In genomic region chrII:8569038-8569977, ce11 we compare ENCODE assay signal across 3 worm cellular contexts.
A peak's percentile ranks its signal among the peaks of the same experiment; 100 is the strongest.
TF ChIP-seq lines count a peak whose summit lies in the region.

col-38 (minus strand) TSS chrII:8569088.
rpl-5 (plus strand) TSS chrII:8569927.

TF ChIP-seq in whole organism, L1 larva, 84 proteins besides CTCF, POLR2A, EP300 and RAD21 (continued from another document and continues in another):
- peak; percentile 98 for TF ChIP-seq mep-1 (tag; optimal IDR thresholded peaks at IDR 0.05; lab: Kevin White, UChicago)
- peak; percentile 54 for TF ChIP-seq irx-1 (tag; optimal IDR thresholded peaks at IDR 0.05; lab: Kevin White, UChicago)
- peak; percentile 47 for TF ChIP-seq zip-4 (GFP tag; optimal IDR thresholded peaks at IDR 0.05; lab: Kevin White, UChicago)
- peak in 4 of 6 experiments; percentile 11 to 91 (median 82) for TF ChIP-seq elt-3 (tag; optimal IDR thresholded peaks at IDR 0.05; lab: Kevin White, UChicago)
- TF ChIP-seq ces-1 (GFP tag; optimal IDR thresholded peaks at IDR 0.05; lab: Kevin White, UChicago) = no peak
- peak; percentile 79 for TF ChIP-seq ceh-88 (GFP tag; IDR thresholded peaks at IDR 0.05; lab: Robert Waterston, UW)
- peak; percentile 82 for TF ChIP-seq dsc-1 (tag; optimal IDR thresholded peaks at IDR 0.05; lab: Kevin White, UChicago)
- no peak for TF ChIP-seq unc-62 (GFP tag; optimal IDR thresholded peaks at IDR 0.05; lab: Kevin White, UChicago)
- TF ChIP-seq isw-1 (GFP tag; IDR thresholded peaks at IDR 0.05; lab: Robert Waterston, UW) = peak; percentile 96
- TF ChIP-seq mef-2 (tag; optimal IDR thresholded peaks at IDR 0.05; lab: Kevin White, UChicago) = peak; percentile 29
- no peak for TF ChIP-seq alr-1 (tag; optimal IDR thresholded peaks at IDR 0.05; lab: Kevin White, UChicago; ENCODE audit: borderline replicate concordance)
- TF ChIP-seq lin-39 (tag; optimal IDR thresholded peaks at IDR 0.05; lab: Kevin White, UChicago) = peak; percentile 47
- TF ChIP-seq aha-1 (tag; optimal IDR thresholded peaks at IDR 0.05; lab: Kevin White, UChicago) = peak; percentile 59
- peak; percentile 97 to 99 (median 97) for TF ChIP-seq dpl-1 (GFP tag; optimal IDR thresholded peaks at IDR 0.05; lab: Kevin White, UChicago)
- TF ChIP-seq pqm-1 (tag; optimal IDR thresholded peaks at IDR 0.05; lab: Kevin White, UChicago) = no peak
- TF ChIP-seq ets-5 (GFP tag; IDR thresholded peaks at IDR 0.05; lab: Robert Waterston, UW) = no peak
- no peak for TF ChIP-seq nhr-84 (tag; optimal IDR thresholded peaks at IDR 0.05; lab: Kevin White, UChicago)
- peak; percentile 30 for TF ChIP-seq sox-4 (tag; optimal IDR thresholded peaks at IDR 0.05; lab: Kevin White, UChicago)
- peak; percentile 86 for TF ChIP-seq snpc-4 (tag; optimal IDR thresholded peaks at IDR 0.05; lab: Kevin White, UChicago)
- peak; percentile 78 for TF ChIP-seq nhr-237 (tag; optimal IDR thresholded peaks at IDR 0.05; lab: Kevin White, UChicago)
- TF ChIP-seq C04F5.9 (tag; optimal IDR thresholded peaks at IDR 0.05; lab: Kevin White, UChicago) = peak; percentile 85
- no peak for TF ChIP-seq ama-1 (optimal IDR thresholded peaks at IDR 0.05; lab: Kevin White, UChicago)
- TF ChIP-seq lir-3 (tag; optimal IDR thresholded peaks at IDR 0.05; lab: Kevin White, UChicago; ENCODE audit: poor library complexity) = peak; percentile 73
- TF ChIP-seq nhr-47 (tag; optimal IDR thresholded peaks at IDR 0.05; lab: Kevin White, UChicago) = peak; percentile 91
- no peak for TF ChIP-seq sptf-1 (tag; optimal IDR thresholded peaks at IDR 0.05; lab: Kevin White, UChicago)
- TF ChIP-seq nhr-19 (GFP tag; conservative IDR thresholded peaks at IDR 0.05; lab: Robert Waterston, UW) = peak; percentile 88
- TF ChIP-seq sup-37 (GFP tag; optimal IDR thresholded peaks at IDR 0.05; lab: Kevin White, UChicago) = no peak
- peak; percentile 72 for TF ChIP-seq fkh-10 (GFP tag; optimal IDR thresholded peaks at IDR 0.05; lab: Kevin White, UChicago)
- peak; percentile 82 for TF ChIP-seq pax-3 (tag; optimal IDR thresholded peaks at IDR 0.05; lab: Kevin White, UChicago)
- TF ChIP-seq hlh-17 (GFP tag; optimal IDR thresholded peaks at IDR 0.05; lab: Kevin White, UChicago; ENCODE audit: borderline replicate concordance) = no peak
- peak; percentile 93 for TF ChIP-seq fkh-8 (tag; optimal IDR thresholded peaks at IDR 0.05; lab: Kevin White, UChicago)
- peak; percentile 81 for TF ChIP-seq jun-1 (tag; optimal IDR thresholded peaks at IDR 0.05; lab: Kevin White, UChicago)
- TF ChIP-seq egl-13 (tag; optimal IDR thresholded peaks at IDR 0.05; lab: Kevin White, UChicago) = peak; percentile 74
- TF ChIP-seq ceh-82 (tag; optimal IDR thresholded peaks at IDR 0.05; lab: Kevin White, UChicago) = peak; percentile 73 to 96 (median 77)
- TF ChIP-seq snu-23 (GFP tag; optimal IDR thresholded peaks at IDR 0.05; lab: Kevin White, UChicago) = peak; percentile 95
- TF ChIP-seq fos-1 (tag; optimal IDR thresholded peaks at IDR 0.05; lab: Kevin White, UChicago) = peak; percentile 79
- TF ChIP-seq tlp-1 (tag; optimal IDR thresholded peaks at IDR 0.05; lab: Kevin White, UChicago) = no peak
- TF ChIP-seq unc-86 (tag; optimal IDR thresholded peaks at IDR 0.05; lab: Kevin White, UChicago) = peak; percentile 79
- TF ChIP-seq unc-130 (tag; optimal IDR thresholded peaks at IDR 0.05; lab: Kevin White, UChicago) = peak; percentile 96
- peak; percentile 94 for TF ChIP-seq lin-15B (tag; optimal IDR thresholded peaks at IDR 0.05; lab: Kevin White, UChicago)
- peak; percentile 98 to 99 for TF ChIP-seq lin-35 (GFP tag; optimal IDR thresholded peaks at IDR 0.05; lab: Kevin White, UChicago)
- TF ChIP-seq ztf-4 (tag; optimal IDR thresholded peaks at IDR 0.05; lab: Kevin White, UChicago) = peak; percentile 57
- TF ChIP-seq ceh-90 (tag; optimal IDR thresholded peaks at IDR 0.05; lab: Kevin White, UChicago) = peak; percentile 34
- TF ChIP-seq hlh-4 (tag; optimal IDR thresholded peaks at IDR 0.05; lab: Kevin White, UChicago) = no peak

TF ChIP-seq in whole organism, L3 larva, 47 proteins besides CTCF, POLR2A, EP300 and RAD21 (continued from another document):
- no peak for TF ChIP-seq ztf-11 (tag; optimal IDR thresholded peaks at IDR 0.05; lab: Kevin White, UChicago)
- peak; percentile 87 for TF ChIP-seq egl-5 (tag; optimal IDR thresholded peaks at IDR 0.05; lab: Kevin White, UChicago)
- TF ChIP-seq nhr-237 (tag; optimal IDR thresholded peaks at IDR 0.05; lab: Kevin White, UChicago) = no peak
- TF ChIP-seq zag-1 (tag; optimal IDR thresholded peaks at IDR 0.05; lab: Kevin White, UChicago) = no peak
- TF ChIP-seq snpc-4 (tag; optimal IDR thresholded peaks at IDR 0.05; lab: Kevin White, UChicago) = peak; percentile 78
- peak; percentile 7 for TF ChIP-seq ama-1 (optimal IDR thresholded peaks at IDR 0.05; lab: Kevin White, UChicago)
- peak; percentile 83 for TF ChIP-seq fkh-10 (GFP tag; optimal IDR thresholded peaks at IDR 0.05; lab: Kevin White, UChicago)
- peak; percentile 2 for TF ChIP-seq ztf-4 (tag; optimal IDR thresholded peaks at IDR 0.05; lab: Kevin White, UChicago)
- no peak for TF ChIP-seq mml-1 (tag; optimal IDR thresholded peaks at IDR 0.05; lab: Kevin White, UChicago)
- TF ChIP-seq nhr-23 (tag; optimal IDR thresholded peaks at IDR 0.05; lab: Kevin White, UChicago) = peak; percentile 96
- no peak for TF ChIP-seq ceh-9 (tag; optimal IDR thresholded peaks at IDR 0.05; lab: Kevin White, UChicago)
- peak; percentile 97 for TF ChIP-seq nfya-1 (tag; optimal IDR thresholded peaks at IDR 0.05; lab: Kevin White, UChicago; ENCODE audit: insufficient read depth)
- peak; percentile 97 for TF ChIP-seq lin-15B (tag; optimal IDR thresholded peaks at IDR 0.05; lab: Kevin White, UChicago)
- TF ChIP-seq eor-1 (tag; optimal IDR thresholded peaks at IDR 0.05; lab: Kevin White, UChicago) = no peak
- peak; percentile 77 for TF ChIP-seq lsy-12 (tag; optimal IDR thresholded peaks at IDR 0.05; lab: Kevin White, UChicago)
- peak; percentile 51 for TF ChIP-seq pqm-1 (tag; optimal IDR thresholded peaks at IDR 0.05; lab: Kevin White, UChicago)
- TF ChIP-seq nhr-76 (tag; optimal IDR thresholded peaks at IDR 0.05; lab: Kevin White, UChicago) = no peak
- peak; percentile 99 for TF ChIP-seq pha-4 (tag; optimal IDR thresholded peaks at IDR 0.05; lab: Kevin White, UChicago)
- no peak for TF ChIP-seq egl-27 (tag; optimal IDR thresholded peaks at IDR 0.05; lab: Kevin White, UChicago)
- no peak for TF ChIP-seq nhr-67 (tag; optimal IDR thresholded peaks at IDR 0.05; lab: Kevin White, UChicago)
- no peak for TF ChIP-seq ceh-82 (tag; optimal IDR thresholded peaks at IDR 0.05; lab: Kevin White, UChicago)
- peak; percentile 72 for TF ChIP-seq elt-2 (tag; optimal IDR thresholded peaks at IDR 0.05; lab: Kevin White, UChicago)
- TF ChIP-seq hmg-11 (tag; optimal IDR thresholded peaks at IDR 0.05; lab: Kevin White, UChicago) = peak; percentile 63
TF ChIP-seq in whole organism, L3 larva: peak in this region for 25.

TF ChIP-seq in whole organism, young adult, 124 proteins besides CTCF, POLR2A, EP300 and RAD21 (continued from another document):
- TF ChIP-seq F52B5.7 (tag; optimal IDR thresholded peaks at IDR 0.05; lab: Kevin White, UChicago) = no peak
- TF ChIP-seq ztf-18 (tag; optimal IDR thresholded peaks at IDR 0.05; lab: Kevin White, UChicago) = peak; percentile 43
- TF ChIP-seq gei-17 (GFP tag; optimal IDR thresholded peaks at IDR 0.05; lab: Kevin White, UChicago) = no peak
- TF ChIP-seq egl-44 (GFP tag; IDR thresholded peaks at IDR 0.05; lab: Robert Waterston, UW) = no peak
- TF ChIP-seq lin-35 (GFP tag; optimal IDR thresholded peaks at IDR 0.05; lab: Kevin White, UChicago) = peak; percentile 67 to 91 (median 74)
- TF ChIP-seq B0019.2 (GFP tag; conservative IDR thresholded peaks at IDR 0.05; lab: Robert Waterston, UW) = 0 out of 2 replicates have a peak, but pooled peaks have one; percentile 27
- peak; percentile 81 for TF ChIP-seq ekl-4 (GFP tag; IDR thresholded peaks at IDR 0.05; lab: Robert Waterston, UW)
- peak; percentile 31 for TF ChIP-seq nhr-90 (tag; optimal IDR thresholded peaks at IDR 0.05; lab: Kevin White, UChicago)
- TF ChIP-seq cebp-1 (GFP tag; IDR thresholded peaks at IDR 0.05; lab: Robert Waterston, UW) = peak; percentile 25; the same call in 1 of the 2 replicates
- peak; percentile 72 for TF ChIP-seq cebp-1 (tag; optimal IDR thresholded peaks at IDR 0.05; lab: Kevin White, UChicago)
- peak; percentile 29 for TF ChIP-seq ztf-26 (tag; optimal IDR thresholded peaks at IDR 0.05; lab: Kevin White, UChicago)
- TF ChIP-seq nhr-80 (tag; optimal IDR thresholded peaks at IDR 0.05; lab: Kevin White, UChicago) = peak; percentile 52
- TF ChIP-seq tlf-1 (GFP tag; optimal IDR thresholded peaks at IDR 0.05; lab: Kevin White, UChicago) = peak; percentile 64
- peak; percentile 80 for TF ChIP-seq madf-6 (GFP tag; IDR thresholded peaks at IDR 0.05; lab: Robert Waterston, UW)
- TF ChIP-seq zim-3 (tag; optimal IDR thresholded peaks at IDR 0.05; lab: Kevin White, UChicago) = no peak
- no peak for TF ChIP-seq dpff-1 (tag; optimal IDR thresholded peaks at IDR 0.05; lab: Kevin White, UChicago)
- no peak for TF ChIP-seq K11D2.4 (GFP tag; IDR thresholded peaks at IDR 0.05; lab: Robert Waterston, UW)
- no peak for TF ChIP-seq mel-28 (tag; optimal IDR thresholded peaks at IDR 0.05; lab: Kevin White, UChicago; ENCODE audit: borderline replicate concordance)
- no peak for TF ChIP-seq ztf-6 (GFP tag; IDR thresholded peaks at IDR 0.05; lab: Robert Waterston, UW)
- peak; percentile 69 to 83 for TF ChIP-seq let-607 (tag; optimal IDR thresholded peaks at IDR 0.05; lab: Kevin White, UChicago)
- peak; percentile 69; the same call in 1 of the 2 replicates for TF ChIP-seq rcor-1 (GFP tag; IDR thresholded peaks at IDR 0.05; lab: Robert Waterston, UW)
- 0 out of 2 replicates have a peak, but pooled peaks have one; percentile 59 for TF ChIP-seq nfyb-1 (GFP tag; IDR thresholded peaks at IDR 0.05; lab: Robert Waterston, UW)
- peak; percentile 65 for TF ChIP-seq madf-8 (GFP tag; conservative IDR thresholded peaks at IDR 0.05; lab: Robert Waterston, UW)
- peak; percentile 57 for TF ChIP-seq pha-4 (tag; optimal IDR thresholded peaks at IDR 0.05; lab: Kevin White, UChicago)
- peak; percentile 39; the same call in 1 of the 2 replicates for TF ChIP-seq madf-3 (GFP tag; IDR thresholded peaks at IDR 0.05; lab: Robert Waterston, UW)
- peak; percentile 62 for TF ChIP-seq hmg-1.2 (GFP tag; IDR thresholded peaks at IDR 0.05; lab: Robert Waterston, UW)
- peak; percentile 83 for TF ChIP-seq ceh-27 (GFP tag; optimal IDR thresholded peaks at IDR 0.05; lab: Kevin White, UChicago)
- no peak for TF ChIP-seq ama-1 (optimal IDR thresholded peaks at IDR 0.05; lab: Kevin White, UChicago)
- peak in 1 of 2 experiments; percentile 26 for TF ChIP-seq ama-1 (GFP tag; optimal IDR thresholded peaks at IDR 0.05; lab: Kevin White, UChicago)
- peak; percentile 16 for TF ChIP-seq unc-130 (GFP tag; optimal IDR thresholded peaks at IDR 0.05; lab: Kevin White, UChicago)
- TF ChIP-seq Y56A3A.18 (GFP tag; IDR thresholded peaks at IDR 0.05; lab: Robert Waterston, UW) = no peak
- TF ChIP-seq K12H6.12 (tag; optimal IDR thresholded peaks at IDR 0.05; lab: Kevin White, UChicago) = peak; percentile 64
- TF ChIP-seq ceh-91 (GFP tag; IDR thresholded peaks at IDR 0.05; lab: Robert Waterston, UW) = peak; percentile 72
- no peak for TF ChIP-seq bed-1 (GFP tag; IDR thresholded peaks at IDR 0.05; lab: Robert Waterston, UW)
- peak; percentile 94 for TF ChIP-seq attf-5 (GFP tag; optimal IDR thresholded peaks at IDR 0.05; lab: Kevin White, UChicago)
- TF ChIP-seq Y95B8A.8 (GFP tag; IDR thresholded peaks at IDR 0.05; lab: Robert Waterston, UW) = 0 out of 2 replicates have a peak, but pooled peaks have one; percentile 64
- TF ChIP-seq ets-4 (GFP tag; optimal IDR thresholded peaks at IDR 0.05; lab: Kevin White, UChicago) = no peak
- peak; percentile 58 for TF ChIP-seq ZK185.1 (tag; optimal IDR thresholded peaks at IDR 0.05; lab: Kevin White, UChicago; ENCODE audit: poor library complexity, severe bottlenecking)
- peak; percentile 56 for TF ChIP-seq lin-40 (tag; optimal IDR thresholded peaks at IDR 0.05; lab: Kevin White, UChicago)
- TF ChIP-seq F10E7.11 (tag; optimal IDR thresholded peaks at IDR 0.05; lab: Kevin White, UChicago) = no peak
- TF ChIP-seq nfya-1 (tag; optimal IDR thresholded peaks at IDR 0.05; lab: Kevin White, UChicago; ENCODE audit: borderline replicate concordance, insufficient read depth) = no peak
- peak; percentile 64 for TF ChIP-seq attf-3 (GFP tag; conservative IDR thresholded peaks at IDR 0.05; lab: Robert Waterston, UW)
- TF ChIP-seq die-1 (tag; optimal IDR thresholded peaks at IDR 0.05; lab: Kevin White, UChicago) = no peak
- no peak for TF ChIP-seq Y79H2A.3 (GFP tag; conservative IDR thresholded peaks at IDR 0.05; lab: Robert Waterston, UW)
- TF ChIP-seq lin-26 (GFP tag; IDR thresholded peaks at IDR 0.05; lab: Robert Waterston, UW) = no peak
- TF ChIP-seq dox-1 (GFP tag; IDR thresholded peaks at IDR 0.05; lab: Robert Waterston, UW) = peak; percentile 83
- no peak for TF ChIP-seq lag-1 (GFP tag; IDR thresholded peaks at IDR 0.05; lab: Robert Waterston, UW)
